Worm (Caenorhabditis elegans): Measurements from ENCODE around the gene prp-19.

The prp-19 gene

ce11 chrIII:5147445-5147844 is 24.4 kb downstream of the prp-19 start:
- no peak for TF ChIP-seq fkh-10 (GFP tag; optimal IDR thresholded peaks at IDR 0.05)
- TF ChIP-seq ceh-63 (GFP tag; optimal IDR thresholded peaks at IDR 0.05) = no peak
- no peak for TF ChIP-seq zag-1 (tag; optimal IDR thresholded peaks at IDR 0.05)
- TF ChIP-seq skn-1 (tag; optimal IDR thresholded peaks at IDR 0.05) = no peak
- TF ChIP-seq irx-1 (tag; optimal IDR thresholded peaks at IDR 0.05) = no peak
- TF ChIP-seq elt-2 (tag; optimal IDR thresholded peaks at IDR 0.05) = peak; percentile 44
- TF ChIP-seq efl-1 (optimal IDR thresholded peaks at IDR 0.05) = no peak
- TF ChIP-seq efl-1 (GFP tag; optimal IDR thresholded peaks at IDR 0.05 in 1 of 2) = peak in 1 of 2 experiments; percentile 30

- TF ChIP-seq lin-35 (GFP tag; optimal IDR thresholded peaks at IDR 0.05) = peak in 1 of 2 experiments; percentile 2
- no peak for TF ChIP-seq efl-1 (optimal IDR thresholded peaks at IDR 0.05)
- peak in 1 of 2 experiments; percentile 85 for TF ChIP-seq efl-1 (GFP tag; optimal IDR thresholded peaks at IDR 0.05 in 1 of 2)
- TF ChIP-seq fkh-10 (GFP tag; optimal IDR thresholded peaks at IDR 0.05) = no peak
- TF ChIP-seq elt-3 (tag; optimal IDR thresholded peaks at IDR 0.05) = no peak
- peak; percentile 51 for TF ChIP-seq elt-2 (tag; optimal IDR thresholded peaks at IDR 0.05)
- TF ChIP-seq mab-9 (GFP tag; IDR thresholded peaks at IDR 0.05) = no peak
Observed at ce11 chrIII:5146749-5147148, 25.1 kb downstream of the prp-19 start.

DNA sequence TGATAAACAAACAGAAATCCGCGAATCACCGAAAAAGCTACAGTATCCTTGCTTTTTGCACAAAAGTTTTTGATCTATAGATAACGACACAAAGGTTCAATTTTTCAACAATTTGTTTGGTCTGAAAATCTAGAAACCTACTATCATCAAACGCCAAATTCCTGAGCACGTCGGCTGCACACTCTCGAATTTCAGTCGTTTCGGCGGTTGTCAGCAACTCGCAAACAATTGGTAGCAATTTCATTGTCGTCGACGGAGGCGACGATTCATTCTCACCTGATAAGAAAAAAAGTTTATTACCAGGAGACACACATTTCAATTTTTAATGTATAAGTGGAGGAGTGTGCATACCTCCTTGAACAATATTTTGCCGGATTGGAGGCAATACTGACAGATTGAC is 26.0 kb downstream of the prp-19 start:
- TF ChIP-seq efl-1 (optimal IDR thresholded peaks at IDR 0.05) (no peak), efl-1 (GFP tag; optimal IDR thresholded peaks at IDR 0.05 in 1 of 2) (peak in 1 of 2 experiments; percentile 92), elt-2 (tag; optimal IDR thresholded peaks at IDR 0.05) (peak; percentile 11), skn-1 (tag; optimal IDR thresholded peaks at IDR 0.05) (no peak), hlh-17 (GFP tag; optimal IDR thresholded peaks at IDR 0.05; ENCODE audit: borderline replicate concordance) (no peak), swsn-7 (tag; optimal IDR thresholded peaks at IDR 0.05) (no peak)

DNA sequence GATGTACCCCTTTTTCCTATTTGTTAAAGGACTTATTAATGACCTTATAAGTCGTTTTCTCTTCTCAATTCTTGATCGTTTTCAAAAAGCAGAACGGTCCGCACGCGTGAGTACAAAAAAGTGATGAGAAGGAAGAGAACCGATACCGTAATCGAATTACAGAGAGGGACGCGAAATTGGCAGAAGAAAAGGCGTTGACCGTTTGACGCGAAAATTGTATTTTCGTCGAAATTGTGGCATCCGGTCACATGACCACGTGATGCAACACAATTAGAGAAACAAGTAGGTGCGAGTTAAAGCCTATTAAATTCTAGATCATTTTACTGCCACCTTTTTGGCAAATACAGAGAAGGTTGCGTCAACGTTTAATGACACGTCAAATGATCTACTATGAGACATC is 27.7 kb downstream of the prp-19 start:
- no peak for TF ChIP-seq efl-1 (optimal IDR thresholded peaks at IDR 0.05)
- TF ChIP-seq efl-1 (GFP tag; optimal IDR thresholded peaks at IDR 0.05 in 1 of 2) = peak in 1 of 2 experiments; percentile 36
- peak; percentile 89 for TF ChIP-seq tbx-2 (tag; optimal IDR thresholded peaks at IDR 0.05)
- TF ChIP-seq lin-14 (GFP tag; optimal IDR thresholded peaks at IDR 0.05) = peak; percentile 25
- no peak for TF ChIP-seq irx-1 (tag; optimal IDR thresholded peaks at IDR 0.05)
- TF ChIP-seq nhr-85 (tag) = peak; percentile 68
- no peak for TF ChIP-seq unc-86 (tag; optimal IDR thresholded peaks at IDR 0.05)
- TF ChIP-seq nhr-71 (tag; optimal IDR thresholded peaks at IDR 0.05) = peak; percentile 3
- TF ChIP-seq nhr-20 (tag; optimal IDR thresholded peaks at IDR 0.05) = peak; percentile 4

DNA sequence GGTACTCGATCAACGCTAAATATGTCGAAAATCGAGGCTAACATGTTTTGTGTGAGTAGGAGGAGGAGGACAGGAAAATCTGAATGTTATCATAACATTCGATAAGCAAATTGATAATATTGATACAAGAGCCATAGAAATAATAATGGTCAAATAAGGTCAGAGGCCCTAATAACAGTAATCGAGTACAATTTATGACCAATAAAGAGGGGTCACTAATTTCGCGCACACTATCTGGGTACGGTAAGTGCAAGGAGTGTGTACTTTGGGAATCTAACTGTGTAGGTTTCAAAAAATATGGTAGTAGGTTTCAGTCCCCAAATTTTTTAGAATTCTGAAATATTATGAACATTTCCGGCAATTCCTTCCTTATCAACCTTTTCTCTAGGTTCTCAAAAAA is 28.3 kb downstream of the prp-19 start:
- TF ChIP-seq lin-15B (tag; optimal IDR thresholded peaks at IDR 0.05) (no peak), alr-1 (tag; optimal IDR thresholded peaks at IDR 0.05; ENCODE audit: borderline replicate concordance) (no peak), ceh-82 (tag; optimal IDR thresholded peaks at IDR 0.05) (no peak), sox-4 (tag; optimal IDR thresholded peaks at IDR 0.05) (no peak), ceh-8 (GFP tag; optimal IDR thresholded peaks at IDR 0.05) (no peak), hlh-17 (GFP tag; optimal IDR thresholded peaks at IDR 0.05; ENCODE audit: borderline replicate concordance) (no peak), jun-1 (tag; optimal IDR thresholded peaks at IDR 0.05) (no peak), tbx-2 (tag; optimal IDR thresholded peaks at IDR 0.05) (no peak), irx-1 (tag; optimal IDR thresholded peaks at IDR 0.05) (no peak), egl-27 (tag; optimal IDR thresholded peaks at IDR 0.05) (no peak), efl-3 (GFP tag; optimal IDR thresholded peaks at IDR 0.05) (no peak), ceh-90 (tag; optimal IDR thresholded peaks at IDR 0.05) (no peak), egl-13 (tag; optimal IDR thresholded peaks at IDR 0.05) (no peak), C16A3.4 (tag; optimal IDR thresholded peaks at IDR 0.05) (no peak), pqm-1 (tag; optimal IDR thresholded peaks at IDR 0.05) (no peak), sptf-1 (tag; optimal IDR thresholded peaks at IDR 0.05) (no peak), mdl-1 (tag; optimal IDR thresholded peaks at IDR 0.05) (no peak), nhr-20 (tag; optimal IDR thresholded peaks at IDR 0.05) (no peak)

All from whole organism, L1 larva.